Worm (Caenorhabditis elegans): ENCODE data around the gene T28C6.5.

ce11 chrIV:8815162-8815561 is 6.1 kb upstream of the T28C6.5 start:
- TF ChIP-seq nhr-120 (GFP tag; IDR thresholded peaks at IDR 0.05), result no peak
- no peak for TF ChIP-seq F52B5.7 (tag; optimal IDR thresholded peaks at IDR 0.05)
- no peak for TF ChIP-seq akir-1 (GFP tag; optimal IDR thresholded peaks at IDR 0.05)
- no peak for TF ChIP-seq unc-62 (GFP tag; optimal IDR thresholded peaks at IDR 0.05)
- TF ChIP-seq him-1 (tag; optimal IDR thresholded peaks at IDR 0.05), result no peak
- TF ChIP-seq ets-4 (GFP tag; optimal IDR thresholded peaks at IDR 0.05), result no peak
